Worm (Caenorhabditis elegans) whole organism, L2 larva: ENCODE data around the gene idpb-4.

Experiments used
- R02D3.7 ChIP-seq: fragments of 150-350 bp; optimal IDR thresholded peaks from 2 replicates; lab custom pipeline; 2014; ENCODE audit warnings: missing biosample characterization, missing genetic modification characterization
- ceh-82 ChIP-seq: fragments of 150-350 bp; optimal IDR thresholded peaks from 2 replicates; lab custom pipeline; 2014; ENCODE audit warnings: missing biosample characterization, missing genetic modification characterization
- elt-3 ChIP-seq: sonication (generic microtip); optimal IDR thresholded peaks from 2 replicates; lab custom pipeline; 2017; ENCODE audit warnings: missing biosample characterization, missing genetic modification characterization
- lin-11 ChIP-seq: fragments of 150-350 bp; sonication (generic microtip); optimal IDR thresholded peaks from 2 replicates; lab custom pipeline; 2014; ENCODE audit warnings: missing biosample characterization, missing genetic modification characterization, inconsistent platforms, mixed read lengths
- lin-13 ChIP-seq: fragments of 150-350 bp; optimal IDR thresholded peaks from 2 replicates; lab custom pipeline; 2014; ENCODE audit warnings: missing biosample characterization, missing genetic modification reagents, missing genetic modification characterization
- lin-39 ChIP-seq: fragments of 150-350 bp; optimal IDR thresholded peaks from 2 replicates; lab custom pipeline; 2014; ENCODE audit warnings: missing biosample characterization, missing genetic modification reagents, missing genetic modification characterization
- mdl-1 ChIP-seq, 2 experiments: fragments of 150-350 bp in 1 of 2; sonication (generic microtip) in 1 of 2; optimal IDR thresholded peaks; 2 replicates each; lab custom pipeline; 2017; ENCODE audit warnings: missing biosample characterization in 2 of 2, missing genetic modification characterization in 2 of 2
- nhr-129 ChIP-seq: fragments of 150-350 bp; optimal IDR thresholded peaks from 2 replicates; lab custom pipeline; 2014; ENCODE audit warnings: missing biosample characterization, missing genetic modification characterization
- nhr-77 ChIP-seq: fragments of 150-350 bp; optimal IDR thresholded peaks from 2 replicates; lab custom pipeline; 2014; ENCODE audit warnings: missing biosample characterization, missing genetic modification characterization
- sem-4 ChIP-seq: fragments of 150-350 bp; optimal IDR thresholded peaks from 2 replicates; lab custom pipeline; 2014; ENCODE audit warnings: missing biosample characterization, missing genetic modification reagents, missing genetic modification characterization
- sma-9 ChIP-seq, 2 experiments: fragments of 150-350 bp in 1 of 2; sonication (generic microtip) in 1 of 2; optimal IDR thresholded peaks; 2 replicates each; lab custom pipeline; 2014 to 2016; ENCODE audit warnings: missing genetic modification characterization in 2 of 2, mild to moderate bottlenecking in 1 of 2, missing biosample characterization in 1 of 2, missing compliant biosample characterization in 1 of 2, missing genetic modification reagents in 1 of 2, moderate library complexity in 1 of 2
- snpc-4 ChIP-seq: fragments of 150-350 bp; optimal IDR thresholded peaks from 2 replicates; lab custom pipeline; 2014; ENCODE audit warnings: missing biosample characterization, missing genetic modification characterization
- unc-39 ChIP-seq: fragments of 150-350 bp; optimal IDR thresholded peaks from 2 replicates; lab custom pipeline; 2014; ENCODE audit warnings: missing biosample characterization, missing genetic modification characterization

- TF ChIP-seq nhr-77 (tag; lab: Kevin White, UChicago) (no peak), lin-11 (tag; lab: Kevin White, UChicago) (peak; percentile 26), ceh-82 (tag; lab: Kevin White, UChicago) (no peak), mdl-1 (tag; optimal IDR thresholded peaks at IDR 0.05; lab: Kevin White, UChicago) (no peak), lin-39 (tag; lab: Kevin White, UChicago) (no peak), nhr-129 (no peak), unc-39 (tag; lab: Kevin White, UChicago) (no peak), snpc-4 (tag; lab: Kevin White, UChicago) (no peak), sem-4 (tag; lab: Kevin White, UChicago) (no peak), lin-13 (GFP tag; lab: Kevin White, UChicago) (peak; percentile 14), sma-9 (GFP tag; optimal IDR thresholded peaks at IDR 0.05; lab: Kevin White, UChicago) (no peak), sma-9 (tag; optimal IDR thresholded peaks at IDR 0.05; lab: Kevin White, UChicago) (no peak), R02D3.7 (tag; lab: Kevin White, UChicago) (no peak), elt-3 (tag; lab: Kevin White, UChicago) (no peak)
Observed at ce11 chrII:8742972-8743371, 5.6 kb upstream of the idpb-4 start.
